Worm (Caenorhabditis elegans) whole organism, L1 larva: ENCODE measurements around the gene usp-50.

Experiments used
- C34B4.2 ChIP-seq: sonication (generic microtip); optimal IDR thresholded peaks from 2 replicates; lab custom pipeline; 2017; ENCODE audit warnings: mild to moderate bottlenecking, missing genetic modification characterization, missing compliant biosample characterization
- F16B12.6 ChIP-seq: fragments of 150-350 bp; optimal IDR thresholded peaks from 2 replicates; lab custom pipeline; 2014; ENCODE audit warnings: missing biosample characterization, missing genetic modification characterization
- Y116A8C.19 ChIP-seq: sonication (generic microtip); optimal IDR thresholded peaks from 2 replicates; lab custom pipeline; 2016; ENCODE audit warnings: missing compliant biosample characterization, missing genetic modification characterization, borderline replicate concordance
- aha-1 ChIP-seq: fragments of 150-350 bp; optimal IDR thresholded peaks from 2 replicates; lab custom pipeline; 2014; ENCODE audit warnings: missing biosample characterization, missing genetic modification characterization
- alr-1 ChIP-seq: fragments of 200-800 bp; sonication (Bioruptor generic); optimal IDR thresholded peaks from 2 replicates; lab custom pipeline; 2018; ENCODE audit warnings: borderline replicate concordance, mild to moderate bottlenecking, missing genetic modification characterization, missing compliant biosample characterization
- aly-2 ChIP-seq: fragments of 150-350 bp; optimal IDR thresholded peaks from 2 replicates; lab custom pipeline; 2014; ENCODE audit warnings: missing biosample characterization, missing genetic modification characterization
- ama-1 ChIP-seq: fragments of 150-350 bp; optimal IDR thresholded peaks from 2 replicates; lab custom pipeline; 2014
- blmp-1 ChIP-seq: fragments of 150-350 bp; optimal IDR thresholded peaks from 2 replicates; lab custom pipeline; 2014; ENCODE audit warnings: missing biosample characterization, missing genetic modification characterization
- ceh-63 ChIP-seq: fragments of 200-800 bp; sonication (Bioruptor generic); optimal IDR thresholded peaks from 2 replicates; lab custom pipeline; 2018; ENCODE audit warnings: mild to moderate bottlenecking, missing genetic modification characterization, missing compliant biosample characterization
- ceh-8 ChIP-seq: fragments of 200-800 bp; sonication (Bioruptor generic); optimal IDR thresholded peaks from 2 replicates; lab custom pipeline; 2018; ENCODE audit warnings: mild to moderate bottlenecking, missing genetic modification characterization, moderate library complexity, missing compliant biosample characterization
- ceh-82 ChIP-seq, 3 experiments: fragments of 150-350 bp in 1 of 3; sonication (generic microtip) in 2 of 3; optimal IDR thresholded peaks; 2 replicates each; lab custom pipeline; 2014 to 2017; ENCODE audit warnings: missing biosample characterization in 3 of 3, missing genetic modification characterization in 3 of 3
- ceh-88 ChIP-seq: fragments of 200-800 bp; sonication (Bioruptor generic); IDR thresholded peaks from 2 replicates; pipeline ENCODE4 v1.3.6; 2022; ENCODE audit warnings: missing genetic modification characterization, missing compliant biosample characterization
- ceh-90 ChIP-seq: sonication (generic microtip); optimal IDR thresholded peaks from 2 replicates; lab custom pipeline; 2016; ENCODE audit warnings: missing genetic modification characterization, missing compliant biosample characterization
- ces-1 ChIP-seq: fragments of 150-350 bp; optimal IDR thresholded peaks from 2 replicates; lab custom pipeline; 2014; ENCODE audit warnings: missing biosample characterization, missing genetic modification reagents, missing genetic modification characterization
- dpl-1 ChIP-seq, 3 experiments: fragments of 150-350 bp in 2 of 3; sonication (generic microtip) in 1 of 3; optimal IDR thresholded peaks; 2 replicates each; lab custom pipeline; 2014 to 2017; ENCODE audit warnings: missing biosample characterization in 3 of 3, missing genetic modification characterization in 3 of 3, missing genetic modification reagents in 3 of 3
- efl-1 ChIP-seq, 4 experiments: fragments of 150-350 bp; optimal IDR thresholded peaks in 3 of 4; peaks in 1 of 4; 1 replicate in 1 of 4; 2 replicates in 3 of 4; lab custom pipeline; 2014; ENCODE audit warnings: missing biosample characterization in 2 of 4, missing genetic modification characterization in 2 of 4, missing genetic modification reagents in 2 of 4
- efl-3 ChIP-seq: fragments of 200-800 bp; sonication (Bioruptor generic); optimal IDR thresholded peaks from 2 replicates; lab custom pipeline; 2018; ENCODE audit warnings: mild to moderate bottlenecking, missing genetic modification characterization, missing compliant biosample characterization
- egl-13 ChIP-seq: sonication (generic microtip); optimal IDR thresholded peaks from 2 replicates; lab custom pipeline; 2016; ENCODE audit warnings: missing genotype, missing genetic modification reagents, missing genetic modification characterization, missing compliant biosample characterization
- egl-27 ChIP-seq, 2 experiments: fragments of 150-350 bp in 1 of 2; sonication (generic microtip); optimal IDR thresholded peaks; 3 replicates each; lab custom pipeline; 2017 to 2018; ENCODE audit warnings: missing biosample characterization in 2 of 2, missing genetic modification characterization in 2 of 2, missing genetic modification reagents in 2 of 2
- elt-2 ChIP-seq: sonication (generic microtip); optimal IDR thresholded peaks from 2 replicates; lab custom pipeline; 2016; ENCODE audit warnings: missing genetic modification characterization, mild to moderate bottlenecking, inconsistent platforms, missing compliant biosample characterization, missing genetic modification reagents
- fos-1 ChIP-seq: fragments of 150-350 bp; optimal IDR thresholded peaks from 2 replicates; lab custom pipeline; 2014; ENCODE audit warnings: missing biosample characterization, missing genetic modification characterization
- hlh-17 ChIP-seq: fragments of 200-800 bp; sonication (Bioruptor generic); optimal IDR thresholded peaks from 2 replicates; lab custom pipeline; 2018; ENCODE audit warnings: missing genetic modification characterization, mild to moderate bottlenecking, missing compliant biosample characterization, moderate library complexity, borderline replicate concordance
- hpl-2 ChIP-seq: fragments of 150-350 bp; optimal IDR thresholded peaks from 2 replicates; lab custom pipeline; 2014; ENCODE audit warnings: missing biosample characterization, missing genetic modification reagents, missing genetic modification characterization
- irx-1 ChIP-seq: sonication (generic microtip); optimal IDR thresholded peaks from 2 replicates; lab custom pipeline; 2016; ENCODE audit warnings: missing genetic modification characterization, missing compliant biosample characterization
- lin-14 ChIP-seq: fragments of 200-800 bp; sonication (Bioruptor generic); optimal IDR thresholded peaks from 2 replicates; lab custom pipeline; 2018; ENCODE audit warnings: mild to moderate bottlenecking, missing genetic modification characterization, moderate library complexity, missing compliant biosample characterization
- lin-15B ChIP-seq: fragments of 150-350 bp; sonication (generic microtip); optimal IDR thresholded peaks from 3 replicates; lab custom pipeline; 2014; ENCODE audit warnings: missing biosample characterization, missing genetic modification characterization
- mab-9 ChIP-seq: fragments of 200-800 bp; sonication (Bioruptor generic); IDR thresholded peaks from 2 replicates; pipeline ENCODE4 v1.3.6; 2022; ENCODE audit warnings: missing genetic modification reagents, missing genetic modification characterization, missing compliant biosample characterization
- mef-2 ChIP-seq: fragments of 150-350 bp; optimal IDR thresholded peaks from 2 replicates; lab custom pipeline; 2014; ENCODE audit warnings: missing biosample characterization, missing genetic modification characterization
- nhr-12 ChIP-seq: sonication (generic microtip); optimal IDR thresholded peaks from 2 replicates; lab custom pipeline; 2017; ENCODE audit warnings: missing biosample characterization, missing genetic modification characterization
- nhr-19 ChIP-seq: fragments of 200-800 bp; sonication (Bioruptor generic); conservative IDR thresholded peaks from 2 replicates; pipeline ENCODE4 v1.3.6; 2022; ENCODE audit warnings: missing genetic modification characterization, missing compliant biosample characterization
- nhr-20 ChIP-seq: sonication (generic microtip); optimal IDR thresholded peaks from 2 replicates; lab custom pipeline; 2016; ENCODE audit warnings: mild to moderate bottlenecking, missing genetic modification characterization, missing compliant biosample characterization
- nhr-28 ChIP-seq: fragments of 150-350 bp; optimal IDR thresholded peaks from 2 replicates; lab custom pipeline; 2014; ENCODE audit warnings: missing biosample characterization, missing genetic modification characterization
- nhr-71 ChIP-seq: sonication (generic microtip); optimal IDR thresholded peaks from 2 replicates; lab custom pipeline; 2016; ENCODE audit warnings: mild to moderate bottlenecking, missing genetic modification characterization, moderate library complexity, missing compliant biosample characterization
- nhr-77 ChIP-seq: fragments of 150-350 bp; optimal IDR thresholded peaks from 2 replicates; lab custom pipeline; 2014; ENCODE audit warnings: missing biosample characterization, missing genetic modification characterization
- pag-3 ChIP-seq: sonication (generic microtip); optimal IDR thresholded peaks from 2 replicates; lab custom pipeline; 2017; ENCODE audit warnings: missing genetic modification characterization, mild to moderate bottlenecking, missing compliant biosample characterization, antibody characterized with exemption, borderline replicate concordance; ENCODE audit not compliant: insufficient read depth
- pqm-1 ChIP-seq: sonication (generic microtip); optimal IDR thresholded peaks from 3 replicates; lab custom pipeline; 2017; ENCODE audit warnings: missing biosample characterization, missing genetic modification characterization
- rnt-1 ChIP-seq: sonication (generic microtip); optimal IDR thresholded peaks from 2 replicates; lab custom pipeline; 2016; ENCODE audit warnings: mild to moderate bottlenecking, missing genetic modification characterization, moderate library complexity, missing compliant biosample characterization
- skn-1 ChIP-seq: fragments of 150-350 bp; optimal IDR thresholded peaks from 2 replicates; lab custom pipeline; 2014; ENCODE audit warnings: missing biosample characterization, missing genetic modification characterization
- snpc-4 ChIP-seq: fragments of 150-350 bp; optimal IDR thresholded peaks from 2 replicates; lab custom pipeline; 2014; ENCODE audit warnings: missing biosample characterization, missing genetic modification characterization
- snu-23 ChIP-seq: sonication (generic microtip); optimal IDR thresholded peaks from 2 replicates; lab custom pipeline; 2016; ENCODE audit warnings: missing genetic modification characterization, missing compliant biosample characterization
- sptf-1 ChIP-seq: fragments of 150-350 bp; optimal IDR thresholded peaks from 2 replicates; lab custom pipeline; 2014; ENCODE audit warnings: missing biosample characterization, missing genetic modification characterization
- sup-37 ChIP-seq: fragments of 200-800 bp; sonication (Bioruptor generic); optimal IDR thresholded peaks from 2 replicates; lab custom pipeline; 2018; ENCODE audit warnings: mild to moderate bottlenecking, missing genetic modification characterization, missing compliant biosample characterization
- swsn-7 ChIP-seq: sonication (generic microtip); optimal IDR thresholded peaks from 2 replicates; lab custom pipeline; 2016; ENCODE audit warnings: missing genetic modification characterization, missing compliant biosample characterization
- tbx-2 ChIP-seq: sonication (generic microtip); optimal IDR thresholded peaks from 2 replicates; lab custom pipeline; 2016; ENCODE audit warnings: missing genetic modification characterization, missing compliant biosample characterization
- unc-30 ChIP-seq: sonication (generic microtip); optimal IDR thresholded peaks from 2 replicates; lab custom pipeline; 2017; ENCODE audit warnings: missing biosample characterization, missing genetic modification characterization
- unc-62 ChIP-seq: fragments of 150-350 bp; optimal IDR thresholded peaks from 2 replicates; lab custom pipeline; 2014; ENCODE audit warnings: missing biosample characterization, missing genetic modification reagents, missing genetic modification characterization
- unc-98 ChIP-seq: fragments of 200-800 bp; sonication (Bioruptor generic); IDR thresholded peaks from 2 replicates; pipeline ENCODE4 v1.3.6; 2022; ENCODE audit warnings: missing genetic modification characterization, missing compliant biosample characterization
- vab-15 ChIP-seq: sonication (generic microtip); optimal IDR thresholded peaks from 2 replicates; lab custom pipeline; 2017; ENCODE audit warnings: missing genotype, mild to moderate bottlenecking, missing genetic modification characterization, missing compliant biosample characterization
- zag-1 ChIP-seq: fragments of 150-350 bp; optimal IDR thresholded peaks from 2 replicates; lab custom pipeline; 2014; ENCODE audit warnings: missing biosample characterization, missing genetic modification characterization

usp-50 gene

ce11 chrV:17921423-17921822 is 3.3 kb upstream of the usp-50 start, which contains the start of gene E01B7.2 (continued):
- TF ChIP-seq skn-1 (tag; lab: Kevin White, UChicago) (peak; percentile 99), mab-9 (peak; percentile 57; the same call in 1 of the 2 replicates), nhr-71 (tag; lab: Kevin White, UChicago) (peak; percentile 90), nhr-12 (tag; lab: Kevin White, UChicago) (no peak), ceh-82 (tag; optimal IDR thresholded peaks at IDR 0.05; lab: Kevin White, UChicago) (peak; percentile 72 to 82 (median 76)), aly-2 (tag; lab: Kevin White, UChicago) (peak; percentile 96), mef-2 (tag; lab: Kevin White, UChicago) (no peak), unc-30 (no peak), tbx-2 (tag; lab: Kevin White, UChicago) (peak; percentile 86), egl-27 (tag; optimal IDR thresholded peaks at IDR 0.05; lab: Kevin White, UChicago) (no peak), pag-3 (tag; lab: Kevin White, UChicago) (peak; percentile 37), hlh-17 (GFP tag; lab: Kevin White, UChicago) (no peak), nhr-77 (tag; lab: Kevin White, UChicago) (peak; percentile 41), snpc-4 (peak; percentile 73), rnt-1 (peak; percentile 90), sptf-1 (tag; lab: Kevin White, UChicago) (no peak), ceh-90 (tag; lab: Kevin White, UChicago) (peak; percentile 12), unc-98 (GFP tag; lab: Robert Waterston, UW) (no peak), ceh-63 (GFP tag; lab: Kevin White, UChicago) (no peak), nhr-20 (tag; lab: Kevin White, UChicago) (peak; percentile 81), irx-1 (tag; lab: Kevin White, UChicago) (peak; percentile 67), F16B12.6 (tag; lab: Kevin White, UChicago) (peak; percentile 77), lin-15B (tag; lab: Kevin White, UChicago) (peak; percentile 76), aha-1 (tag; lab: Kevin White, UChicago) (peak; percentile 32), efl-3 (GFP tag; lab: Kevin White, UChicago) (no peak), nhr-28 (tag; lab: Kevin White, UChicago) (no peak), swsn-7 (tag; lab: Kevin White, UChicago) (peak; percentile 83), blmp-1 (peak; percentile 74), dpl-1 (GFP tag; optimal IDR thresholded peaks at IDR 0.05; lab: Kevin White, UChicago) (peak; percentile 97 to 98 (median 98)), vab-15 (no peak), elt-2 (tag; lab: Kevin White, UChicago) (peak; percentile 26), ceh-88 (GFP tag; lab: Robert Waterston, UW) (peak; percentile 33; the same call in 1 of the 2 replicates), alr-1 (no peak), fos-1 (tag; lab: Kevin White, UChicago) (peak; percentile 42), ama-1 (peak; percentile 36), ceh-8 (GFP tag; lab: Kevin White, UChicago) (no peak), C34B4.2 (tag; lab: Kevin White, UChicago) (no peak), snu-23 (GFP tag; lab: Kevin White, UChicago) (peak; percentile 90), efl-1 (optimal IDR thresholded peaks at IDR 0.05; lab: Kevin White, UChicago) (peak; percentile 99 to 100), efl-1 (GFP tag; optimal IDR thresholded peaks at IDR 0.05 in 1 of 2; lab: Kevin White, UChicago) (peak; percentile 99 to 100), hpl-2 (GFP tag; lab: Kevin White, UChicago) (peak; percentile 8)
- TF ChIP-seq, all 84 proteins: peak for 55

DNA sequence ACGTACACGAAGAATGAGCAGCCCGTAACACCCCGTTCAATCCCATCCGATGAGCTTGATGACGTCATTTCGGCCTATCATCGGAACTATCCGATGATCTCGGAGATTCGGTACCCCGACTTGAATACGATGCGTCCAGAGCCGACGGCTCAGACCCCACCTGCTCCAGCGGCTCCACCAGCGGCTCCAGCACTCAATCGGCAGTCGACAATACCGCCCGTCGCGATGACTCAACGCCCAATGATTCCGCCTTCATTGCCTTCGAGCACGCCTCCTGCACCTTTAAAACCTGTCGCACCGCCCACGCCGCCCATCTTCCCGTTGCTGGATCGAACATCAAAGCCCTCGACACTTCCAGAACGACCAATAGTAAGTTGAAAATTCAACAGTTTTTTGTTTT is 3.4 kb downstream of the usp-50 start:
- no peak for TF ChIP-seq vab-15
- no peak for TF ChIP-seq nhr-19
- TF ChIP-seq tbx-2 (tag; lab: Kevin White, UChicago), result no peak
- TF ChIP-seq unc-62, result no peak
- TF ChIP-seq elt-2 (tag; lab: Kevin White, UChicago), result no peak
- TF ChIP-seq ces-1, result no peak
- TF ChIP-seq lin-14 (GFP tag; lab: Kevin White, UChicago), result no peak
- no peak for TF ChIP-seq nhr-71 (tag; lab: Kevin White, UChicago)
- no peak for TF ChIP-seq pqm-1 (tag; lab: Kevin White, UChicago)
- TF ChIP-seq egl-13, result no peak
- no peak for TF ChIP-seq zag-1 (tag; lab: Kevin White, UChicago)
- no peak for TF ChIP-seq sup-37
- no peak for TF ChIP-seq hlh-17 (GFP tag; lab: Kevin White, UChicago)
- no peak for TF ChIP-seq ceh-8 (GFP tag; lab: Kevin White, UChicago)
- TF ChIP-seq Y116A8C.19 (tag; lab: Kevin White, UChicago), result no peak
